Worm (Caenorhabditis elegans) whole organism, L1 larva: ENCODE measurements around the gene T05C12.8.
A peak's percentile ranks its signal among the peaks of the same experiment; 100 is the strongest.

ENCODE experiments used
- aly-2 ChIP-seq: fragments of 150-350 bp; optimal IDR thresholded peaks from 2 replicates; lab custom pipeline; 2014; ENCODE audit warnings: missing biosample characterization, missing genetic modification characterization
- ama-1 ChIP-seq: fragments of 150-350 bp; optimal IDR thresholded peaks from 2 replicates; lab custom pipeline; 2014
- ceh-63 ChIP-seq: fragments of 200-800 bp; sonication (Bioruptor generic); optimal IDR thresholded peaks from 2 replicates; lab custom pipeline; 2018; ENCODE audit warnings: mild to moderate bottlenecking, missing genetic modification characterization, missing compliant biosample characterization
- ceh-82 ChIP-seq, 3 experiments: fragments of 150-350 bp in 1 of 3; sonication (generic microtip) in 2 of 3; optimal IDR thresholded peaks; 2 replicates each; lab custom pipeline; 2014 to 2017; ENCODE audit warnings: missing biosample characterization in 3 of 3, missing genetic modification characterization in 3 of 3
- ceh-88 ChIP-seq: fragments of 200-800 bp; sonication (Bioruptor generic); IDR thresholded peaks from 2 replicates; pipeline ENCODE4 v1.3.6; 2022; ENCODE audit warnings: missing genetic modification characterization, missing compliant biosample characterization
- ceh-90 ChIP-seq: sonication (generic microtip); optimal IDR thresholded peaks from 2 replicates; lab custom pipeline; 2016; ENCODE audit warnings: missing genetic modification characterization, missing compliant biosample characterization
- ces-1 ChIP-seq: fragments of 150-350 bp; optimal IDR thresholded peaks from 2 replicates; lab custom pipeline; 2014; ENCODE audit warnings: missing biosample characterization, missing genetic modification reagents, missing genetic modification characterization
- dpl-1 ChIP-seq, 3 experiments: fragments of 150-350 bp in 2 of 3; sonication (generic microtip) in 1 of 3; optimal IDR thresholded peaks; 2 replicates each; lab custom pipeline; 2014 to 2017; ENCODE audit warnings: missing biosample characterization in 3 of 3, missing genetic modification characterization in 3 of 3, missing genetic modification reagents in 3 of 3
- dsc-1 ChIP-seq: sonication (generic microtip); optimal IDR thresholded peaks from 2 replicates; lab custom pipeline; 2016; ENCODE audit warnings: mild to moderate bottlenecking, missing genetic modification characterization, missing compliant biosample characterization
- efl-1 ChIP-seq, 4 experiments: fragments of 150-350 bp; optimal IDR thresholded peaks in 3 of 4; peaks in 1 of 4; 1 replicate in 1 of 4; 2 replicates in 3 of 4; lab custom pipeline; 2014; ENCODE audit warnings: missing biosample characterization in 2 of 4, missing genetic modification characterization in 2 of 4, missing genetic modification reagents in 2 of 4
- efl-3 ChIP-seq: fragments of 200-800 bp; sonication (Bioruptor generic); optimal IDR thresholded peaks from 2 replicates; lab custom pipeline; 2018; ENCODE audit warnings: mild to moderate bottlenecking, missing genetic modification characterization, missing compliant biosample characterization
- elt-3 ChIP-seq, 6 experiments: fragments of 150-350 bp in 1 of 6; sonication (generic microtip); optimal IDR thresholded peaks; 2 replicates each; lab custom pipeline; 2017 to 2018; ENCODE audit warnings: missing biosample characterization in 6 of 6, missing genetic modification characterization in 6 of 6, inconsistent platforms in 1 of 6
- fkh-10 ChIP-seq: sonication (generic microtip); optimal IDR thresholded peaks from 2 replicates; lab custom pipeline; 2017; ENCODE audit warnings: missing biosample characterization, missing genetic modification reagents, missing genetic modification characterization
- fkh-8 ChIP-seq: sonication (generic microtip); optimal IDR thresholded peaks from 2 replicates; lab custom pipeline; 2016; ENCODE audit warnings: mild to moderate bottlenecking, missing genetic modification characterization, missing compliant biosample characterization
- hpl-2 ChIP-seq: fragments of 150-350 bp; optimal IDR thresholded peaks from 2 replicates; lab custom pipeline; 2014; ENCODE audit warnings: missing biosample characterization, missing genetic modification reagents, missing genetic modification characterization
- irx-1 ChIP-seq: sonication (generic microtip); optimal IDR thresholded peaks from 2 replicates; lab custom pipeline; 2016; ENCODE audit warnings: missing genetic modification characterization, missing compliant biosample characterization
- lin-14 ChIP-seq: fragments of 200-800 bp; sonication (Bioruptor generic); optimal IDR thresholded peaks from 2 replicates; lab custom pipeline; 2018; ENCODE audit warnings: mild to moderate bottlenecking, missing genetic modification characterization, moderate library complexity, missing compliant biosample characterization
- lin-39 ChIP-seq: fragments of 150-350 bp; optimal IDR thresholded peaks from 2 replicates; lab custom pipeline; 2014; ENCODE audit warnings: missing biosample characterization, missing genetic modification reagents, missing genetic modification characterization
- lir-3 ChIP-seq: sonication (generic microtip); optimal IDR thresholded peaks from 2 replicates; lab custom pipeline; 2016; ENCODE audit warnings: mild to moderate bottlenecking, missing genetic modification characterization, moderate library complexity, missing compliant biosample characterization; ENCODE audit not compliant: poor library complexity
- lsy-2 ChIP-seq, 2 experiments: fragments of 150-350 bp; optimal IDR thresholded peaks; 2 replicates each; lab custom pipeline; 2014; ENCODE audit warnings: missing biosample characterization in 2 of 2, missing genetic modification characterization in 2 of 2
- mdl-1 ChIP-seq, 2 experiments: fragments of 150-350 bp; optimal IDR thresholded peaks; 2 replicates each; lab custom pipeline; 2014 to 2017; ENCODE audit warnings: missing biosample characterization in 2 of 2, missing genetic modification characterization in 2 of 2, inconsistent platforms in 1 of 2
- mef-2 ChIP-seq: fragments of 150-350 bp; optimal IDR thresholded peaks from 2 replicates; lab custom pipeline; 2014; ENCODE audit warnings: missing biosample characterization, missing genetic modification characterization
- mep-1 ChIP-seq: fragments of 150-350 bp; optimal IDR thresholded peaks from 2 replicates; lab custom pipeline; 2014; ENCODE audit warnings: missing biosample characterization, missing genetic modification characterization
- nhr-19 ChIP-seq: fragments of 200-800 bp; sonication (Bioruptor generic); conservative IDR thresholded peaks from 2 replicates; pipeline ENCODE4 v1.3.6; 2022; ENCODE audit warnings: missing genetic modification characterization, missing compliant biosample characterization
- nhr-237 ChIP-seq: fragments of 150-350 bp; optimal IDR thresholded peaks from 2 replicates; lab custom pipeline; 2014; ENCODE audit warnings: missing biosample characterization, missing genetic modification characterization
- nhr-76 ChIP-seq: sonication (generic microtip); optimal IDR thresholded peaks from 2 replicates; lab custom pipeline; 2017; ENCODE audit warnings: missing biosample characterization, missing genetic modification characterization
- nhr-84 ChIP-seq: sonication (generic microtip); optimal IDR thresholded peaks from 2 replicates; lab custom pipeline; 2017; ENCODE audit warnings: missing biosample characterization, missing genetic modification characterization
- nhr-90 ChIP-seq: sonication (generic microtip); optimal IDR thresholded peaks from 2 replicates; lab custom pipeline; 2016; ENCODE audit warnings: mild to moderate bottlenecking, missing genetic modification characterization, missing compliant biosample characterization; ENCODE audit not compliant: poor library complexity
- snu-23 ChIP-seq: sonication (generic microtip); optimal IDR thresholded peaks from 2 replicates; lab custom pipeline; 2016; ENCODE audit warnings: missing genetic modification characterization, missing compliant biosample characterization
- sup-37 ChIP-seq: fragments of 200-800 bp; sonication (Bioruptor generic); optimal IDR thresholded peaks from 2 replicates; lab custom pipeline; 2018; ENCODE audit warnings: mild to moderate bottlenecking, missing genetic modification characterization, missing compliant biosample characterization
- unc-30 ChIP-seq: sonication (generic microtip); optimal IDR thresholded peaks from 2 replicates; lab custom pipeline; 2017; ENCODE audit warnings: missing biosample characterization, missing genetic modification characterization
- unc-62 ChIP-seq: fragments of 150-350 bp; optimal IDR thresholded peaks from 2 replicates; lab custom pipeline; 2014; ENCODE audit warnings: missing biosample characterization, missing genetic modification reagents, missing genetic modification characterization
- vab-15 ChIP-seq: sonication (generic microtip); optimal IDR thresholded peaks from 2 replicates; lab custom pipeline; 2017; ENCODE audit warnings: missing genotype, mild to moderate bottlenecking, missing genetic modification characterization, missing compliant biosample characterization
- xbp-1 ChIP-seq: sonication (generic microtip); optimal IDR thresholded peaks from 2 replicates; lab custom pipeline; 2016; ENCODE audit warnings: missing genetic modification characterization, missing compliant biosample characterization
- zag-1 ChIP-seq: fragments of 150-350 bp; optimal IDR thresholded peaks from 2 replicates; lab custom pipeline; 2014; ENCODE audit warnings: missing biosample characterization, missing genetic modification characterization
- ztf-11 ChIP-seq, 2 experiments: sonication (generic microtip); optimal IDR thresholded peaks; 2 replicates each; lab custom pipeline; 2016 to 2017; ENCODE audit warnings: missing genetic modification characterization in 2 of 2, missing biosample characterization in 1 of 2, missing compliant biosample characterization in 1 of 2
- ztf-4 ChIP-seq: fragments of 150-350 bp; optimal IDR thresholded peaks from 2 replicates; lab custom pipeline; 2014; ENCODE audit warnings: missing biosample characterization, missing genetic modification characterization

Gene T05C12.8

DNA sequence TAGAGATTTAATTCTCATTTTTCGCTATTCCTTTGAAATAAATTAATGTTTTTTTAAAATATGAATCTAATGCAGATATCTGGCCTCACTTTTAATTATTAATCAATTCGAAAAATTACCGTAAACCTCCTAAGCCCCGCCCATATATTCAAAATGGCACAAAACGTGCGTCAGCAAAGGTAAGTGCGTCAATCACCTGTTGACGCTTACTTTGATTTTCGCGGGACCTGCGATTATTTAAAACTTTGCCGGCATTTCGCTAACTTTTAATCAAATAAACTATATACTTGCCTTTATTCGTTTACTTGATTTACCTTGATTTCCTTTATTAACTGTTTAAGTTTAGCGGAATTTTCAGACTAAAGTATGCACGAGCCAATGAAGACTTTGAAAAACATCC, 32.4 kb downstream of the T05C12.8 start, which contains the start of gene pch-2 (continued):
- no peak for TF ChIP-seq nhr-76 (tag; lab: Kevin White, UChicago)
- TF ChIP-seq nhr-84 (tag; lab: Kevin White, UChicago): no peak
- TF ChIP-seq fkh-8 (tag; lab: Kevin White, UChicago): peak; percentile 62
- no peak for TF ChIP-seq ztf-4 (tag; lab: Kevin White, UChicago)
- no peak for TF ChIP-seq ceh-82 (tag; optimal IDR thresholded peaks at IDR 0.05; lab: Kevin White, UChicago)
- no peak for TF ChIP-seq lir-3 (tag; lab: Kevin White, UChicago)
- TF ChIP-seq vab-15: no peak
- no peak for TF ChIP-seq ceh-88
- no peak for TF ChIP-seq unc-30 (tag; lab: Kevin White, UChicago)
- no peak for TF ChIP-seq mdl-1 (tag; optimal IDR thresholded peaks at IDR 0.05; lab: Kevin White, UChicago)
- peak; percentile 45 for TF ChIP-seq lin-14
- peak; percentile 83 to 90 (median 89) for TF ChIP-seq dpl-1 (GFP tag; optimal IDR thresholded peaks at IDR 0.05; lab: Kevin White, UChicago)
- TF ChIP-seq nhr-237 (tag; lab: Kevin White, UChicago): no peak
- TF ChIP-seq mef-2 (tag; lab: Kevin White, UChicago): no peak
- no peak for TF ChIP-seq irx-1 (tag; lab: Kevin White, UChicago)
- no peak for TF ChIP-seq ceh-63
- peak; percentile 65 for TF ChIP-seq snu-23 (GFP tag; lab: Kevin White, UChicago)
- TF ChIP-seq unc-62 (GFP tag; lab: Kevin White, UChicago): no peak
- peak; percentile 61 for TF ChIP-seq mep-1 (tag; lab: Kevin White, UChicago)
- no peak for TF ChIP-seq ceh-90
- TF ChIP-seq zag-1 (tag; lab: Kevin White, UChicago): no peak
- TF ChIP-seq lin-39 (tag; lab: Kevin White, UChicago): no peak
- peak; percentile 80 to 93 for TF ChIP-seq lsy-2 (tag; optimal IDR thresholded peaks at IDR 0.05; lab: Kevin White, UChicago)
- TF ChIP-seq sup-37 (GFP tag; lab: Kevin White, UChicago): no peak
- TF ChIP-seq ama-1 (lab: Kevin White, UChicago): no peak
- TF ChIP-seq ztf-11 (tag; optimal IDR thresholded peaks at IDR 0.05; lab: Kevin White, UChicago): no peak
- TF ChIP-seq efl-3 (GFP tag; lab: Kevin White, UChicago): no peak
- peak; percentile 48 for TF ChIP-seq nhr-90 (tag; lab: Kevin White, UChicago)
- peak; percentile 85 to 86 for TF ChIP-seq efl-1 (optimal IDR thresholded peaks at IDR 0.05; lab: Kevin White, UChicago)
- peak; percentile 88 to 99 for TF ChIP-seq efl-1 (GFP tag; optimal IDR thresholded peaks at IDR 0.05 in 1 of 2; lab: Kevin White, UChicago)
- peak; percentile 47 for TF ChIP-seq xbp-1
- TF ChIP-seq, all 84 proteins: peak for 27

DNA sequence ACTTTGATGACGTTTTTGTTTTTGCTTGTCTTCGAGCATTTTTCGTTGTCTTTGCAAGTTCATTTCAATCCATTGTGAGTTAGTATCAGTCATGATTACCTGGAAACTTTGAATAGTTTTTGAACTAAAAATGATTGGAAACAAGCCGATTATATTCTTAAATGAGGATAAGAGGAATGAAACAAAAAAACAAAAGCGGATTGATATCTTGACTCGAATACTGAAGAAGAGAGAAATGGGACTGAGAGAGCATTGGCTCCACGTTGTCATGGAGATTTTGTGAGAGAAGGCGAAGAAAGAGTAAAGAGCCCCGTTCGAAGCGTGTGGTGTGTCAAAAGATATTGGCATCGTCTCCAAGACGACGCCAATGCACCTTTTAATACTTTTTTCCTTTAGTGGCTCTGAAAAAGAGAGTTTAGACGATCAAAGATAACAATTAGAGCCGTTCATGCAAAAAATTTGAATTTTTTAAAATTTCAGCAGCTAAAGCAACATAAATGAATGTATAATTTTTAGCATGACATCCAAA, 33.4 kb downstream of the T05C12.8 start, which contains the start of the genes tub-1 and tmem-138:
TSS of gene tub-1 (minus strand) at position 101 of the 529 bp plus-strand sequence.
TSS of gene tmem-138 (plus strand) at position 479 of the 529 bp plus-strand sequence.
- TF ChIP-seq elt-3 (tag; optimal IDR thresholded peaks at IDR 0.05; lab: Kevin White, UChicago): no peak
- TF ChIP-seq fkh-8 (tag; lab: Kevin White, UChicago): peak; percentile 70
- no peak for TF ChIP-seq hpl-2
- TF ChIP-seq dsc-1 (tag; lab: Kevin White, UChicago): peak; percentile 42
- TF ChIP-seq aly-2 (tag; lab: Kevin White, UChicago): no peak

DNA sequence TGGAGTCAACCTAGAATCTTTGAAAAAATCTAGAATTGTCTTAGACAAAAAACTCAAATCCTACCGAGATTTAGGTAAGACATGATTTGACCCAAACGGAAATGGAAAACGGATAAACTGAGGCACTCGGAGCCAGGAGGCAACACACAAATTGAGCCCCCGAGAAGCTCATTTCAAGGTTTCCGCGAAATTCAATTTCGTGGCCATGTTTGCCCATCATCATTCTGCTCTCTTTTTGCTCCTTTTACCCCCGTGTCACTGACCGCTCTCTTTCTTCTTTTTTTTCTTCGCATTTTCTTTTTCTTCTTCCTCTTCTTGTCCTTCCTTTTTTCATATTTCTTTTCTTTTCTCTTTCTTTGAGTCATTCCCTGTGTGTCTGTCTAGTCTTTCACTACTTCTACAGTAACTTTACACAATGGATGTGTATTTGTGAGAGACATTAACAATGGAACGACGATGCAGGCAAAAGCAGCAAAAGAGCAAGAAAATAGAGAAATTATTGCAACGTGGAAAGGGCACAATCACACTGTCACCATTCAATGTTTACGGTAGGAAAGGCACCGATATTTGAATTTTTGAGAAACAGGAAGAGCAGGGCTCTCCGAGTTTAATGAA, 37.5 kb downstream of the T05C12.8 start:
- TF ChIP-seq nhr-19 (GFP tag; lab: Robert Waterston, UW) (no peak), ces-1 (GFP tag; lab: Kevin White, UChicago) (peak; percentile 11), fkh-10 (peak; percentile 44)
